Worm (Caenorhabditis elegans): Measurements from ENCODE around the gene fmi-1.

DNA sequence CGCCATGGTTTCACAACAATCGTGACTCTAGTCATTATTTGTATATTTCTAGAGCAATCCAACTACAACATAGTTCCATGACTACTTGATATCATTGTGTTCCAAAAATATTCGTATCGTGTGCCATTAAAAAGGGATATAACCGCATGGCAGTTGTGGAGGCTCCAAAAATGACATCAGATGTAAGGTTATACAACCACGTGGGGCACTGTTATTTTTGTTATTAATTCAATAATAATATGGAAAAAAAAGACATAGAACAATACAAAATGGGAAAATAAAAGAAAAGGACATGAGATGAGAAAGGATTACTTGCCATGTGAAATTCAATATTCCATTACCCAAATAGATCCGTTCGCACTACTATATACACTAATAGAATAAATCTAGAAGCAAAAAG lies 56.6 kb downstream of the fmi-1 start:
- TF ChIP-seq Y79H2A.3 (GFP tag; conservative IDR thresholded peaks at IDR 0.05) (no peak), xnd-1 (tag; optimal IDR thresholded peaks at IDR 0.05) (no peak), let-607 (tag; optimal IDR thresholded peaks at IDR 0.05) (no peak), pbrm-1 (GFP tag; IDR thresholded peaks at IDR 0.05) (no peak), hrde-1 (tag; optimal IDR thresholded peaks at IDR 0.05; ENCODE audit: borderline replicate concordance) (no peak), snpc-3.4 (tag; optimal IDR thresholded peaks at IDR 0.05) (no peak), ama-1 (optimal IDR thresholded peaks at IDR 0.05) (no peak), ama-1 (GFP tag; optimal IDR thresholded peaks at IDR 0.05) (no peak), F22D6.2 (tag; optimal IDR thresholded peaks at IDR 0.05) (no peak), unc-62 (GFP tag; optimal IDR thresholded peaks at IDR 0.05) (no peak), ztf-18 (tag; optimal IDR thresholded peaks at IDR 0.05) (no peak), ccch-3 (GFP tag; optimal IDR thresholded peaks at IDR 0.05) (no peak), nhr-80 (tag; optimal IDR thresholded peaks at IDR 0.05) (no peak), ceh-58 (GFP tag; IDR thresholded peaks at IDR 0.05) (no peak)
